Fruit fly (Drosophila melanogaster): Measurements from ENCODE around the gene Tcs3.

DNA sequence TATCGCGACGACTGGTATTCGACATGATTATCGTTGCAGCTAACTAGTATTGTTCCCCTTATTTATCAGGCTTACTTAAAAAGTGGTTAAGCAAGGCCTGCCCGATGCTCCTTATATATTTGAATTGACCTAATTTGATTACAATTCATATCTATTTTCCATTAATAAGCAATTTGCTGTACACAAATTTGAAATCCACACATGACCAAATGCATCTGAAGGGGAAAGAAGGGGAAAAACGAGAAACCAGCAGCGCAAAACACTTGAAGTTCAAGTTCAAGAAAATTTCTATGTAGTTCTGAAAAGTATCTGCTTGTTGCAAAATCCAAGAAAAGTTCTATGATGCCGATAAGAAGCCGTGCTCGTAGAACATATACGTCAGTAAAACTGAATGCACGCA, 25.1 kb upstream of the Tcs3 start, which contains the start of the genes CG13040 and CG13039:
- TF ChIP-seq EcR (GFP tag; optimal IDR thresholded peaks at IDR 0.05): no peak
- TF ChIP-seq CG8478 (optimal IDR thresholded peaks at IDR 0.05): no peak
- no peak for TF ChIP-seq psq (optimal IDR thresholded peaks at IDR 0.05)
- no peak for TF ChIP-seq usp (GFP tag; optimal IDR thresholded peaks at IDR 0.05)
- no peak for TF ChIP-seq pan (optimal IDR thresholded peaks at IDR 0.05)
- no peak for TF ChIP-seq Dll (optimal IDR thresholded peaks at IDR 0.05)

Measured in whole organism.